Fruit fly (Drosophila melanogaster) whole organism, prepupa: Measurements from ENCODE around the gene Argk2.

Source experiments
- Blimp-1 ChIP-seq: fragments of 200-800 bp; sonication (Bioruptor generic); optimal IDR thresholded peaks from 3 replicates; lab custom pipeline; 2017; ENCODE audit warnings: missing biosample characterization, missing genetic modification characterization, mild to moderate bottlenecking, moderate library complexity, missing genetic modification reagents
- CG10631 ChIP-seq: fragments of 200-800 bp; sonication (Bioruptor generic); optimal IDR thresholded peaks from 2 replicates; lab custom pipeline; 2016; ENCODE audit warnings: missing biosample characterization, missing genetic modification characterization
- CG10669 ChIP-seq: fragments of 200-800 bp; sonication (Bioruptor generic); optimal IDR thresholded peaks from 3 replicates; lab custom pipeline; 2018; ENCODE audit warnings: missing biosample characterization, mild to moderate bottlenecking, missing genetic modification characterization, moderate library complexity
- CG11902 ChIP-seq: fragments of 200-800 bp; sonication (Bioruptor generic); optimal IDR thresholded peaks from 3 replicates; lab custom pipeline; 2016; ENCODE audit warnings: missing biosample characterization, missing genetic modification characterization
- CG1621 ChIP-seq: fragments of 200-800 bp; sonication (Bioruptor generic); optimal IDR thresholded peaks from 3 replicates; lab custom pipeline; 2018; ENCODE audit warnings: missing biosample characterization, mild to moderate bottlenecking, missing genetic modification characterization
- CG31627 ChIP-seq: fragments of 200-800 bp; sonication (Bioruptor generic); optimal IDR thresholded peaks from 3 replicates; lab custom pipeline; 2016; ENCODE audit warnings: missing biosample characterization, missing genetic modification characterization
- CG32006 ChIP-seq: fragments of 200-800 bp; sonication (Bioruptor generic); optimal IDR thresholded peaks from 3 replicates; lab custom pipeline; 2017; ENCODE audit warnings: missing biosample characterization, mild to moderate bottlenecking, missing genetic modification characterization
- CG34406 ChIP-seq: fragments of 200-800 bp; sonication (Bioruptor generic); optimal IDR thresholded peaks from 3 replicates; lab custom pipeline; 2016; ENCODE audit warnings: missing biosample characterization, missing genetic modification characterization
- CG4318 ChIP-seq: fragments of 200-800 bp; sonication (Bioruptor generic); optimal IDR thresholded peaks from 3 replicates; lab custom pipeline; 2017; ENCODE audit warnings: missing biosample characterization, mild to moderate bottlenecking, missing genetic modification characterization
- CG6163 ChIP-seq: fragments of 200-800 bp; sonication (Bioruptor generic); IDR thresholded peaks from 3 replicates; pipeline ENCODE4 v1.3.6; 2022; ENCODE audit warnings: missing biosample characterization, missing genetic modification characterization
- CG6276 ChIP-seq: fragments of 200-800 bp; sonication (Bioruptor generic); optimal IDR thresholded peaks from 2 replicates; lab custom pipeline; 2017; ENCODE audit warnings: missing biosample characterization, mild to moderate bottlenecking, missing genetic modification characterization
- CG8119 ChIP-seq: fragments of 200-800 bp; sonication (Bioruptor generic); IDR thresholded peaks from 3 replicates; pipeline ENCODE4 v1.3.6; 2022; ENCODE audit warnings: missing biosample characterization, missing genetic modification characterization
- CG8319 ChIP-seq: fragments of 200-800 bp; sonication (Bioruptor generic); optimal IDR thresholded peaks from 3 replicates; lab custom pipeline; 2016; ENCODE audit warnings: missing biosample characterization, missing genetic modification characterization
- CG9139 ChIP-seq: fragments of 200-800 bp; sonication (Bioruptor generic); optimal IDR thresholded peaks from 3 replicates; lab custom pipeline; 2017; ENCODE audit warnings: missing biosample characterization, mild to moderate bottlenecking, missing genetic modification characterization
- Eip75B ChIP-seq: fragments of 200-800 bp; sonication (Bioruptor generic); optimal IDR thresholded peaks from 3 replicates; lab custom pipeline; 2016; ENCODE audit warnings: missing biosample characterization, missing genetic modification characterization
- Eip78C ChIP-seq: fragments of 200-800 bp; sonication (Bioruptor generic); peaks from one replicate; lab custom pipeline; 2016; ENCODE audit warnings: missing biosample characterization, missing genetic modification characterization
- Eip93F ChIP-seq: fragments of 200-800 bp; sonication (Bioruptor generic); optimal IDR thresholded peaks from 2 replicates; lab custom pipeline; 2016; ENCODE audit warnings: missing biosample characterization, mild to moderate bottlenecking, missing genetic modification characterization
- Ets21C ChIP-seq: fragments of 200-800 bp; sonication (Bioruptor generic); optimal IDR thresholded peaks from 3 replicates; lab custom pipeline; 2016; ENCODE audit warnings: missing biosample characterization, missing genetic modification characterization
- Hr4 ChIP-seq: fragments of 200-800 bp; sonication (Bioruptor generic); optimal IDR thresholded peaks from 3 replicates; lab custom pipeline; 2016; ENCODE audit warnings: missing biosample characterization, missing genetic modification characterization
- Lpt ChIP-seq: fragments of 200-800 bp; sonication (Bioruptor generic); optimal IDR thresholded peaks from 3 replicates; lab custom pipeline; 2016; ENCODE audit warnings: missing biosample characterization, missing genetic modification characterization
- OdsH ChIP-seq: fragments of 200-800 bp; sonication (Bioruptor generic); optimal IDR thresholded peaks from 3 replicates; lab custom pipeline; 2016; ENCODE audit warnings: missing biosample characterization, missing genetic modification characterization
- Smox ChIP-seq: fragments of 200-800 bp; sonication (Bioruptor generic); optimal IDR thresholded peaks from 3 replicates; lab custom pipeline; 2016; ENCODE audit warnings: missing biosample characterization, missing genetic modification characterization
- Sox102F ChIP-seq: fragments of 200-800 bp; sonication (Bioruptor generic); optimal IDR thresholded peaks from 2 replicates; lab custom pipeline; 2016; ENCODE audit warnings: missing biosample characterization, mild to moderate bottlenecking, missing genetic modification characterization
- Sox14 ChIP-seq: fragments of 200-800 bp; sonication (Bioruptor generic); optimal IDR thresholded peaks from 3 replicates; lab custom pipeline; 2016; ENCODE audit warnings: missing biosample characterization, missing genetic modification characterization
- Sox15 ChIP-seq: fragments of 200-800 bp; sonication (Bioruptor generic); optimal IDR thresholded peaks from 3 replicates; lab custom pipeline; 2016; ENCODE audit warnings: missing biosample characterization, missing genetic modification characterization
- achi ChIP-seq: fragments of 200-800 bp; sonication (Bioruptor generic); optimal IDR thresholded peaks from 3 replicates; lab custom pipeline; 2016; ENCODE audit warnings: missing biosample characterization, missing genetic modification characterization
- acj6 ChIP-seq: fragments of 200-800 bp; sonication (Bioruptor generic); optimal IDR thresholded peaks from 3 replicates; lab custom pipeline; 2016; ENCODE audit warnings: missing biosample characterization, missing genetic modification characterization
- cyc ChIP-seq: fragments of 200-800 bp; sonication (Bioruptor generic); optimal IDR thresholded peaks from 3 replicates; lab custom pipeline; 2016; ENCODE audit warnings: missing biosample characterization, missing genetic modification characterization
- dac ChIP-seq: fragments of 200-800 bp; sonication (Bioruptor generic); optimal IDR thresholded peaks from 2 replicates; lab custom pipeline; 2017; ENCODE audit warnings: missing biosample characterization, mild to moderate bottlenecking, missing genetic modification characterization
- dsx ChIP-seq: fragments of 200-800 bp; optimal IDR thresholded peaks from 3 replicates; lab custom pipeline; 2019; ENCODE audit warnings: missing biosample characterization, mild to moderate bottlenecking, missing genetic modification characterization, moderate library complexity; ENCODE audit not compliant: poor library complexity, severe bottlenecking
- eg ChIP-seq: fragments of 200-800 bp; sonication (Bioruptor generic); IDR thresholded peaks from 3 replicates; pipeline ENCODE4 v1.3.6; 2022; ENCODE audit warnings: missing biosample characterization, missing genetic modification characterization
- esn ChIP-seq: fragments of 200-800 bp; sonication (Bioruptor generic); optimal IDR thresholded peaks from 2 replicates; lab custom pipeline; 2016; ENCODE audit warnings: missing biosample characterization, mild to moderate bottlenecking, missing genetic modification characterization, moderate library complexity
- fd85E ChIP-seq: fragments of 200-800 bp; sonication (Bioruptor generic); optimal IDR thresholded peaks from 3 replicates; lab custom pipeline; 2016; ENCODE audit warnings: missing biosample characterization, missing genetic modification characterization
- fkh ChIP-seq: fragments of 200-800 bp; sonication (Bioruptor generic); optimal IDR thresholded peaks from 3 replicates; lab custom pipeline; 2017; ENCODE audit warnings: missing biosample characterization, mild to moderate bottlenecking, missing genetic modification characterization, moderate library complexity
- lz ChIP-seq: fragments of 200-800 bp; sonication (Bioruptor generic); optimal IDR thresholded peaks from 3 replicates; lab custom pipeline; 2016; ENCODE audit warnings: missing biosample characterization, missing genetic modification characterization
- net ChIP-seq: fragments of 200-800 bp; sonication (Bioruptor generic); optimal IDR thresholded peaks from 3 replicates; lab custom pipeline; 2016; ENCODE audit warnings: missing biosample characterization, missing genetic modification characterization
- pdm3 ChIP-seq: fragments of 200-800 bp; sonication (Bioruptor generic); optimal IDR thresholded peaks from 3 replicates; lab custom pipeline; 2016; ENCODE audit warnings: missing biosample characterization, missing genetic modification characterization
- salr ChIP-seq, 2 experiments: fragments of 200-800 bp; sonication (Bioruptor generic); optimal IDR thresholded peaks; 3 replicates each; lab custom pipeline; 2016 to 2018; ENCODE audit warnings: missing biosample characterization in 2 of 2, missing genetic modification characterization in 2 of 2, mild to moderate bottlenecking in 1 of 2
- spab ChIP-seq: fragments of 200-800 bp; sonication (Bioruptor generic); optimal IDR thresholded peaks from 2 replicates; lab custom pipeline; 2017; ENCODE audit warnings: missing biosample characterization, mild to moderate bottlenecking, missing genetic modification characterization, missing genetic modification reagents
- ss ChIP-seq, 2 experiments: fragments of 200-800 bp; sonication (Bioruptor generic); optimal IDR thresholded peaks; 2 replicates in 1 of 2; 3 replicates in 1 of 2; lab custom pipeline; 2017 to 2018; ENCODE audit warnings: mild to moderate bottlenecking in 2 of 2, missing biosample characterization in 2 of 2, missing genetic modification characterization in 2 of 2, moderate library complexity in 1 of 2
- svp ChIP-seq: fragments of 200-800 bp; sonication (Bioruptor generic); peaks from one replicate; lab custom pipeline; 2016; ENCODE audit warnings: missing biosample characterization, missing genetic modification characterization
- topi ChIP-seq: fragments of 200-800 bp; sonication (Bioruptor generic); optimal IDR thresholded peaks from 3 replicates; lab custom pipeline; 2016; ENCODE audit warnings: missing biosample characterization, missing genetic modification characterization
- vri ChIP-seq: fragments of 200-800 bp; sonication (Bioruptor generic); optimal IDR thresholded peaks from 3 replicates; lab custom pipeline; 2016; ENCODE audit warnings: missing biosample characterization, mild to moderate bottlenecking, missing genetic modification characterization

Argk2 gene

DNA sequence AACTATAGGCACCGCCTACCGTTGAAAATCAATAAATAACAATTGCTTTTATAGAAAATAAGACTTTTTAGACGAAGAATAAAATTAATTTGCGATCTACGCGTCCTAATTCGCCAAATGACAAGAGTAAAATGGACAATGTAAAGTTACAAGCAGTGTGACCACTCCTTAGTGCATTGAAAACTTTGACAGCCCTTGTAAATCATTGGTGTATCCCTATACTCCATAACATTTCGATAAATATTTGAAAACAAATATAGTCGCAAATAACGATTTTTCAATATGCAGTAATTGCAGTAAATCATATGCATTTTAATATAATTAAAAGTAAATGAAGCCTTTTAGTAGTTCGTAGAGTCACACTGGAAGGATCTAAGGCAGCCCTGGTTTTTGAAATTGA is 15.6 kb downstream of the Argk2 start:
- TF ChIP-seq salr (GFP tag; optimal IDR thresholded peaks at IDR 0.05; lab: Kevin White, UChicago) (no peak), Eip78C (GFP tag; lab: Kevin White, UChicago) (peak; percentile 10)

DNA sequence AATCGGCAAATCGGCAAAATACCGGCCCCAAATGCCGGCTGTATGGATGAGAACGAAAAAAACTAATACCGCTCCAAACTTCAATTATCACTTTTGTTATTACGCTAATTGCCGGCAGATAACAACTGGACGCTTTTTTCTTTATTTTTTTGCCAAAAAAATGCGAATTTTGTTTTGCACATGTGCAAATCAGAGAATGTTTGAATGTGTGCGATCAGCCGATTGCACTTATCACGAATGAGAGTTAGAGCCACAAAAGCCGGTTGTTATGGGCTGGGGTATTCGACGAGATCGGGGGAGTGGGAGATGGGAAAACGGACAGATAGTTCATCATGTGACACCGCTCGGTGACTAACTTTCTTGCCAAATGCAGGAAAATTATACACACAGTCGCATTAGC is 16.4 kb downstream of the Argk2 start:
- no peak for TF ChIP-seq Sox14 (GFP tag; lab: Kevin White, UChicago)
- peak; percentile 11 for TF ChIP-seq vri (GFP tag; lab: Kevin White, UChicago)

DNA sequence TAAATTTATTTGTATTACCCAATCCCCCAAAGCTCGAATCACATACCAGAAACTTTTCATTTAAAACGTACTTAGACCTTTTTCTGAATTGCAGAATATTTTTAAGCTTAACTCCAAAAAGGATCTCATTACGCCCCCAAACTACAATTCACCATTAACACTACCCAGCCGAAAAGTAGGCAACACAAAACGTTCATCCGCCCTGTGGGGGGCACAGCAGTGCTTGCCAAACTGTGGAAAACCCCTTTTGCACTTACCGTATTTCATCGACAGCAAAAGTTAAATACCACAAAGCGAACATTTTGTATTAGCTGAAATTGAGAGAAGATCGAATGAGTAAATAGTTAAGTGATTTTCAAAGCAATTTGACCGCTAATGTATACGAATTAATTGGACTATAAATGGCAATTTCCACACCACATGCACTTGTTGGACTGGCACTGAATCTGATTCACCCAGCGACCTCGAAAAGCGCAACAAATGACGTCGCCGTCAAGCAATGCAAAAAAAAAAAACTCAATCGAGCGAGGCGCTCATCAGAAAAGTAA is 17.0 kb downstream of the Argk2 start:
- TF ChIP-seq svp = no peak
- TF ChIP-seq ss (GFP tag; optimal IDR thresholded peaks at IDR 0.05; lab: Kevin White, UChicago) = no peak
- no peak for TF ChIP-seq CG1621 (tag; lab: Kevin White, UChicago)
- TF ChIP-seq salr (GFP tag; optimal IDR thresholded peaks at IDR 0.05; lab: Kevin White, UChicago) = no peak
- TF ChIP-seq pdm3 (GFP tag; lab: Kevin White, UChicago) = no peak
- no peak for TF ChIP-seq CG8319
- TF ChIP-seq vri (GFP tag; lab: Kevin White, UChicago) = peak; percentile 13
- no peak for TF ChIP-seq Sox102F (GFP tag; lab: Kevin White, UChicago)
- TF ChIP-seq Eip78C (GFP tag; lab: Kevin White, UChicago) = peak; percentile 19
- TF ChIP-seq CG9139 (GFP tag; lab: Kevin White, UChicago) = no peak

DNA sequence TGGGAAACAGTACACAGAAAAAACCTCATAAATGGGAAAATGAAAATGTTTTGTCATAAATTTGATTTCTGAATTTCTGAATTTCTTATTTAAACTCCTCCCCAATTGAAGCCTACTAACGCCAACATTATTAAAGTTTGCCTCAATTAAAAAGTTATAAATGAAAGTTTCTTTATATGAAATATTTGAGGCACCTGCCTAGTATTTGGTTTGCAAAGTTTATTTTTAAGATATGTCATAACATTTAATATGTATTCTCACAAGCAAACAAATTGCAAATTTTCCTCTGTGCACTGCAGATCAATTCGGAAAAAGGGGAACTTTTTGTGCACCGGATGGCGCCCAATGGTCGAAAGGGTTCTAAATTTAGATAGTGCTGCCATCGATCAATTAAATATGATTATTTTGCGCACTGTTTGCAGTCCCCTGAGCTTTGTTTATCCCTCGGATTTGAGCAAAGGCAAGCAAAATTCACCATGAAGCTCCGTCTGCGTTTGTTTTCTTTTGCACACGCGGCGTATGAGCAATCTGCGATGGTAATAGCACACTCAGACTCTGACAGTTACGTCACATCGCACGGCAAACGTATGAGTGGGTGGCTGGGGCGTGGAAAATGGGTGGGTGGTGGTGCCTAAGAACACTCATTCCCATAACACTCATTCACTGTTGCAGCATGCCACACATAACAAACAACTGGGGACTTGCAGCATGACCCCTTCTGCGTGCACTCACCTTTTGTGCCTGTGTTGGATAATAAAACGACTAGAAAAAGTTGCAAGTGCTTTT is 17.9 kb downstream of the Argk2 start:
- no peak for TF ChIP-seq CG10669 (GFP tag; lab: Kevin White, UChicago)
- TF ChIP-seq acj6 (GFP tag; lab: Kevin White, UChicago) = peak; percentile 41
- TF ChIP-seq CG8119 = peak; percentile 80
- TF ChIP-seq CG34406 (GFP tag; lab: Kevin White, UChicago) = peak; percentile 20
- peak; percentile 73 for TF ChIP-seq Hr4 (GFP tag; lab: Kevin White, UChicago)
- TF ChIP-seq CG6276 (GFP tag; lab: Kevin White, UChicago) = peak; percentile 70
- no peak for TF ChIP-seq Eip93F
- TF ChIP-seq CG32006 (GFP tag; lab: Kevin White, UChicago) = peak; percentile 71
- TF ChIP-seq lz (GFP tag; lab: Kevin White, UChicago) = peak; percentile 7
- no peak for TF ChIP-seq dsx (GFP tag; lab: Kevin White, UChicago)
- TF ChIP-seq vri (GFP tag; lab: Kevin White, UChicago) = no peak
- no peak for TF ChIP-seq fkh (GFP tag; lab: Kevin White, UChicago)
- TF ChIP-seq spab (GFP tag; lab: Kevin White, UChicago) = no peak
- no peak for TF ChIP-seq CG9139 (GFP tag; lab: Kevin White, UChicago)
- TF ChIP-seq svp = no peak
- TF ChIP-seq net (GFP tag; lab: Kevin White, UChicago) = peak; percentile 41
- TF ChIP-seq esn (GFP tag; lab: Kevin White, UChicago) = peak; percentile 40
- TF ChIP-seq achi (GFP tag; lab: Kevin White, UChicago) = peak; percentile 56
- no peak for TF ChIP-seq Ets21C (GFP tag; lab: Kevin White, UChicago)
- peak; percentile 47 for TF ChIP-seq CG4318 (GFP tag; lab: Kevin White, UChicago)
- no peak for TF ChIP-seq cyc (GFP tag; lab: Kevin White, UChicago)
- no peak for TF ChIP-seq ss (GFP tag; optimal IDR thresholded peaks at IDR 0.05; lab: Kevin White, UChicago)
- TF ChIP-seq Eip75B (GFP tag; lab: Kevin White, UChicago) = peak; percentile 43
- TF ChIP-seq CG11902 (GFP tag; lab: Kevin White, UChicago) = no peak
- TF ChIP-seq dac (GFP tag; lab: Kevin White, UChicago) = no peak
- TF ChIP-seq topi (GFP tag; lab: Kevin White, UChicago) = peak; percentile 34
- TF ChIP-seq OdsH (GFP tag; lab: Kevin White, UChicago) = peak; percentile 60
- TF ChIP-seq Lpt (GFP tag; lab: Kevin White, UChicago) = peak; percentile 37
- peak; percentile 79 for TF ChIP-seq eg (GFP tag; lab: Robert Waterston, UW)
- TF ChIP-seq Sox15 = no peak
- no peak for TF ChIP-seq fd85E (GFP tag; lab: Kevin White, UChicago)
- no peak for TF ChIP-seq Smox (GFP tag; lab: Kevin White, UChicago)
- TF ChIP-seq CG31627 = peak; percentile 16
- TF ChIP-seq Sox102F (GFP tag; lab: Kevin White, UChicago) = no peak
- TF ChIP-seq CG6163 (GFP tag; lab: Robert Waterston, UW) = peak; percentile 61; the same call in 1 of the 3 replicates
- no peak for TF ChIP-seq Blimp-1 (GFP tag; lab: Kevin White, UChicago)
- TF ChIP-seq CG10631 (GFP tag; lab: Kevin White, UChicago) = peak; percentile 52
